Fruit fly (Drosophila melanogaster) whole organism, prepupa: ENCODE data around the gene RhoGDI.

ENCODE experiments used
- CG10631 ChIP-seq: fragments of 200-800 bp; sonication (Bioruptor generic); optimal IDR thresholded peaks from 2 replicates; lab custom pipeline; 2016; ENCODE audit warnings: missing biosample characterization, missing genetic modification characterization
- CG10669 ChIP-seq: fragments of 200-800 bp; sonication (Bioruptor generic); optimal IDR thresholded peaks from 3 replicates; lab custom pipeline; 2018; ENCODE audit warnings: missing biosample characterization, mild to moderate bottlenecking, missing genetic modification characterization, moderate library complexity
- CG11294 ChIP-seq: fragments of 200-800 bp; sonication (Bioruptor generic); IDR thresholded peaks from 2 replicates; pipeline ENCODE4 v1.3.6; 2022; ENCODE audit warnings: missing biosample characterization, missing genetic modification characterization
- CG11902 ChIP-seq: fragments of 200-800 bp; sonication (Bioruptor generic); optimal IDR thresholded peaks from 3 replicates; lab custom pipeline; 2016; ENCODE audit warnings: missing biosample characterization, missing genetic modification characterization
- CG15336 ChIP-seq: fragments of 200-800 bp; sonication (Bioruptor generic); IDR thresholded peaks from 2 replicates; pipeline ENCODE4 v1.3.6; 2022; ENCODE audit warnings: missing biosample characterization, missing genetic modification characterization
- CG16779 ChIP-seq: fragments of 200-800 bp; sonication (Bioruptor generic); optimal IDR thresholded peaks from 3 replicates; lab custom pipeline; 2017; ENCODE audit warnings: missing biosample characterization, mild to moderate bottlenecking, missing genetic modification characterization
- CG31627 ChIP-seq: fragments of 200-800 bp; sonication (Bioruptor generic); optimal IDR thresholded peaks from 3 replicates; lab custom pipeline; 2016; ENCODE audit warnings: missing biosample characterization, missing genetic modification characterization
- CG32006 ChIP-seq: fragments of 200-800 bp; sonication (Bioruptor generic); optimal IDR thresholded peaks from 3 replicates; lab custom pipeline; 2017; ENCODE audit warnings: missing biosample characterization, mild to moderate bottlenecking, missing genetic modification characterization
- CG34406 ChIP-seq: fragments of 200-800 bp; sonication (Bioruptor generic); optimal IDR thresholded peaks from 3 replicates; lab custom pipeline; 2016; ENCODE audit warnings: missing biosample characterization, missing genetic modification characterization
- CG4318 ChIP-seq: fragments of 200-800 bp; sonication (Bioruptor generic); optimal IDR thresholded peaks from 3 replicates; lab custom pipeline; 2017; ENCODE audit warnings: missing biosample characterization, mild to moderate bottlenecking, missing genetic modification characterization
- CG6163 ChIP-seq: fragments of 200-800 bp; sonication (Bioruptor generic); IDR thresholded peaks from 3 replicates; pipeline ENCODE4 v1.3.6; 2022; ENCODE audit warnings: missing biosample characterization, missing genetic modification characterization
- CG6276 ChIP-seq: fragments of 200-800 bp; sonication (Bioruptor generic); optimal IDR thresholded peaks from 2 replicates; lab custom pipeline; 2017; ENCODE audit warnings: missing biosample characterization, mild to moderate bottlenecking, missing genetic modification characterization
- CG6808 ChIP-seq: fragments of 200-800 bp; sonication (Bioruptor generic); optimal IDR thresholded peaks from 3 replicates; lab custom pipeline; 2017; ENCODE audit warnings: missing biosample characterization, missing genetic modification characterization, mild to moderate bottlenecking, moderate library complexity, missing genetic modification reagents
- CG7368 ChIP-seq: fragments of 200-800 bp; sonication (Bioruptor generic); optimal IDR thresholded peaks from 3 replicates; lab custom pipeline; 2016; ENCODE audit warnings: missing biosample characterization, missing genetic modification characterization
- CG8119 ChIP-seq: fragments of 200-800 bp; sonication (Bioruptor generic); IDR thresholded peaks from 3 replicates; pipeline ENCODE4 v1.3.6; 2022; ENCODE audit warnings: missing biosample characterization, missing genetic modification characterization
- CG8632 ChIP-seq: fragments of 200-800 bp; sonication (Bioruptor generic); optimal IDR thresholded peaks from 3 replicates; lab custom pipeline; 2016; ENCODE audit warnings: missing biosample characterization, missing genetic modification characterization
- CG9139 ChIP-seq: fragments of 200-800 bp; sonication (Bioruptor generic); optimal IDR thresholded peaks from 3 replicates; lab custom pipeline; 2017; ENCODE audit warnings: missing biosample characterization, mild to moderate bottlenecking, missing genetic modification characterization
- Eip75B ChIP-seq: fragments of 200-800 bp; sonication (Bioruptor generic); optimal IDR thresholded peaks from 3 replicates; lab custom pipeline; 2016; ENCODE audit warnings: missing biosample characterization, missing genetic modification characterization
- Eip78C ChIP-seq: fragments of 200-800 bp; sonication (Bioruptor generic); peaks from one replicate; lab custom pipeline; 2016; ENCODE audit warnings: missing biosample characterization, missing genetic modification characterization
- Eip93F ChIP-seq: fragments of 200-800 bp; sonication (Bioruptor generic); optimal IDR thresholded peaks from 2 replicates; lab custom pipeline; 2016; ENCODE audit warnings: missing biosample characterization, mild to moderate bottlenecking, missing genetic modification characterization
- Gug ChIP-seq: fragments of 200-800 bp; sonication (Bioruptor generic); IDR thresholded peaks from 2 replicates; pipeline ENCODE4 v1.3.6; 2022; ENCODE audit warnings: missing biosample characterization, missing genetic modification characterization
- Hr38 ChIP-seq: sonication (Bioruptor generic); optimal IDR thresholded peaks from 2 replicates; lab custom pipeline; 2016; ENCODE audit warnings: missing biosample characterization, missing genetic modification characterization
- Hr39 ChIP-seq: fragments of 200-800 bp; sonication (Bioruptor generic); optimal IDR thresholded peaks from 2 replicates; lab custom pipeline; 2016; ENCODE audit warnings: missing biosample characterization, missing genetic modification characterization
- Hr4 ChIP-seq: fragments of 200-800 bp; sonication (Bioruptor generic); optimal IDR thresholded peaks from 3 replicates; lab custom pipeline; 2016; ENCODE audit warnings: missing biosample characterization, missing genetic modification characterization
- Met ChIP-seq: fragments of 200-800 bp; sonication (Bioruptor generic); optimal IDR thresholded peaks from 3 replicates; lab custom pipeline; 2016; ENCODE audit warnings: missing biosample characterization, missing genetic modification characterization
- OdsH ChIP-seq: fragments of 200-800 bp; sonication (Bioruptor generic); optimal IDR thresholded peaks from 3 replicates; lab custom pipeline; 2016; ENCODE audit warnings: missing biosample characterization, missing genetic modification characterization
- Sox14 ChIP-seq: fragments of 200-800 bp; sonication (Bioruptor generic); optimal IDR thresholded peaks from 3 replicates; lab custom pipeline; 2016; ENCODE audit warnings: missing biosample characterization, missing genetic modification characterization
- Sox15 ChIP-seq: fragments of 200-800 bp; sonication (Bioruptor generic); optimal IDR thresholded peaks from 3 replicates; lab custom pipeline; 2016; ENCODE audit warnings: missing biosample characterization, missing genetic modification characterization
- achi ChIP-seq: fragments of 200-800 bp; sonication (Bioruptor generic); optimal IDR thresholded peaks from 3 replicates; lab custom pipeline; 2016; ENCODE audit warnings: missing biosample characterization, missing genetic modification characterization
- cyc ChIP-seq: fragments of 200-800 bp; sonication (Bioruptor generic); optimal IDR thresholded peaks from 3 replicates; lab custom pipeline; 2016; ENCODE audit warnings: missing biosample characterization, missing genetic modification characterization
- dsx ChIP-seq: fragments of 200-800 bp; optimal IDR thresholded peaks from 3 replicates; lab custom pipeline; 2019; ENCODE audit warnings: missing biosample characterization, mild to moderate bottlenecking, missing genetic modification characterization, moderate library complexity; ENCODE audit not compliant: poor library complexity, severe bottlenecking
- esn ChIP-seq: fragments of 200-800 bp; sonication (Bioruptor generic); optimal IDR thresholded peaks from 2 replicates; lab custom pipeline; 2016; ENCODE audit warnings: missing biosample characterization, mild to moderate bottlenecking, missing genetic modification characterization, moderate library complexity
- fd59A ChIP-seq: fragments of 200-800 bp; sonication (Bioruptor generic); optimal IDR thresholded peaks from 2 replicates; lab custom pipeline; 2017; ENCODE audit warnings: missing biosample characterization, mild to moderate bottlenecking, missing genetic modification characterization, missing genetic modification reagents
- fkh ChIP-seq: fragments of 200-800 bp; sonication (Bioruptor generic); optimal IDR thresholded peaks from 3 replicates; lab custom pipeline; 2017; ENCODE audit warnings: missing biosample characterization, mild to moderate bottlenecking, missing genetic modification characterization, moderate library complexity
- pdm3 ChIP-seq: fragments of 200-800 bp; sonication (Bioruptor generic); optimal IDR thresholded peaks from 3 replicates; lab custom pipeline; 2016; ENCODE audit warnings: missing biosample characterization, missing genetic modification characterization
- salr ChIP-seq, 2 experiments: fragments of 200-800 bp; sonication (Bioruptor generic); optimal IDR thresholded peaks; 3 replicates each; lab custom pipeline; 2016 to 2018; ENCODE audit warnings: missing biosample characterization in 2 of 2, missing genetic modification characterization in 2 of 2, mild to moderate bottlenecking in 1 of 2
- ss ChIP-seq, 2 experiments: fragments of 200-800 bp; sonication (Bioruptor generic); optimal IDR thresholded peaks; 2 replicates in 1 of 2; 3 replicates in 1 of 2; lab custom pipeline; 2017 to 2018; ENCODE audit warnings: mild to moderate bottlenecking in 2 of 2, missing biosample characterization in 2 of 2, missing genetic modification characterization in 2 of 2, moderate library complexity in 1 of 2
- svp ChIP-seq: fragments of 200-800 bp; sonication (Bioruptor generic); peaks from one replicate; lab custom pipeline; 2016; ENCODE audit warnings: missing biosample characterization, missing genetic modification characterization
- topi ChIP-seq: fragments of 200-800 bp; sonication (Bioruptor generic); optimal IDR thresholded peaks from 3 replicates; lab custom pipeline; 2016; ENCODE audit warnings: missing biosample characterization, missing genetic modification characterization
- vri ChIP-seq: fragments of 200-800 bp; sonication (Bioruptor generic); optimal IDR thresholded peaks from 3 replicates; lab custom pipeline; 2016; ENCODE audit warnings: missing biosample characterization, mild to moderate bottlenecking, missing genetic modification characterization

RhoGDI gene

DNA sequence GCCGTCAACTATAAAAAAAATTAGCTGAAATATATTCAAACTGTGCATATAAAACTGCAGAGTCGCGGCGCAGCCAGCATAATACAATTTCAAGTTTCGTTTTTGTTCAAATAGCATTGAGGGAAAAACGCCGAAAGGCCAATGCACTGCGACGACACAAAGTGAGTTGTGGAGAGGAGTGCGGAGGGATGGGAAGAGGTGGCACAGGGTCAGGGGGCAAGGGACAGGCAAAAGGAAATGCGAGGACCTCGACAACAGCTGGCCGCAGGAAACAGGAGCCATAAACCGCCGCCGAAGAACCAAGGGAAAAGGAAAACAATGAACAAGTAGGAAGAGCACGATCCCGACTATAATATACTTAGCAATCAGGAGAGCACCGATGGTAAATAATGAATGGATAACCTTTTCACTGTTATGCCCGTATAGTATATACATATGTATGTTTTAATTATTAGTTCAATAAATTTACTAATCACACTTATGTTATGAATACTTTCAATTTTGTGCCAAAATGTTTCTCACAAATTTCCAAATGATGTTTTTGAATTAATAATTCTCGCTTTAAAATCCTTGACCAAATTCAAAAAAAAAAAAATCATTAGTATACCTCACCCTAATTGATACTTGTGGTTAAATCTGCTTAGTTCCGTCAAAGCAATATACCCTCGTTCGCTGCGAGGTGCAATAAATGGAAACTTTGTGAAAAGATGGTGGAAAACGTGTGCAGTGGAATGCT lies 29.8 kb upstream of the RhoGDI start (continued):
- TF ChIP-seq CG6808 (GFP tag; lab: Kevin White, UChicago), result peak; percentile 35
- TF ChIP-seq Met (GFP tag; lab: Kevin White, UChicago), result peak; percentile 36
- TF ChIP-seq Sox15 (GFP tag; lab: Kevin White, UChicago), result peak; percentile 12
- peak; percentile 1 for TF ChIP-seq CG31627 (GFP tag; lab: Kevin White, UChicago)
- TF ChIP-seq Hr38 (GFP tag; lab: Kevin White, UChicago), result no peak
- peak; percentile 35 for TF ChIP-seq Sox14
- TF ChIP-seq pdm3, result peak; percentile 55
- peak; percentile 38 for TF ChIP-seq CG15336 (GFP tag; lab: Robert Waterston, UW)
- TF ChIP-seq CG32006, result peak; percentile 80
- TF ChIP-seq CG10669, result peak; percentile 50
- no peak; the same call in 2 of the 3 replicates for TF ChIP-seq CG8119 (GFP tag; lab: Robert Waterston, UW)
- TF ChIP-seq CG11902 (GFP tag; lab: Kevin White, UChicago), result no peak
- TF ChIP-seq cyc, result peak; percentile 16
- no peak for TF ChIP-seq CG9139 (GFP tag; lab: Kevin White, UChicago)
- TF ChIP-seq fd59A (GFP tag; lab: Kevin White, UChicago), result peak; percentile 50
- no peak for TF ChIP-seq CG11294 (GFP tag; lab: Robert Waterston, UW)
- TF ChIP-seq CG10631 (GFP tag; lab: Kevin White, UChicago), result peak; percentile 70
- TF ChIP-seq CG34406 (GFP tag; lab: Kevin White, UChicago), result peak; percentile 26
- peak; percentile 15 for TF ChIP-seq topi (GFP tag; lab: Kevin White, UChicago)
- peak; percentile 40 for TF ChIP-seq CG8632 (GFP tag; lab: Kevin White, UChicago)

DNA sequence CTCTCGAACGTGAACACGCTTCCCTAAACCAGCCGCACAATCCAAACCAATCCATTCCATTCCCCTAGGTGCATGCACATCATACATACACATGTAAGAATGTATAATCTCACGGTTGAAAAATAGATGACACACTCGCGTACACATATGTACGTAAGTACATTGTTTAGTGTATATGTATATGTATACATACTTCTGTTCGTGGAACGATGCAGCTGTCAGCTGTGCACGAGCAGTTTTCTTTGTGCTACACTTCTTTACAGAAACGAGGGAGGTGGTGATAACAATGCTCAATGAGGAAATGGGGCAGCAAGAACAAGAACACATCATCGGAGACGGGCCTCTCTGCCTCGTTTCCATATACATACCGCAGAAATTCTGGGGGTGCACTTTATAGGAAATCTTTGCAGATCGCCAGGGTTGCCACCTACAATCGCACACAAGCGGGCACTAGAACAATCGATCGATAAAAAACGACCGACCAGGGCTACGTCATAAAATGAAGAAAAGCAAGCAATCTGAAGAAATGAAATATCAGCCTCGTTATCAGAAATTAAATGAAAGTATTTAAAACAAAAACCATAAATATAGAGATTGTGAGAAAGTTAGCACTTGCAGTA lies 29.1 kb upstream of the RhoGDI start:
- TF ChIP-seq CG6163 (GFP tag; lab: Robert Waterston, UW) (peak; percentile 18; the same call in 1 of the 3 replicates), topi (GFP tag; lab: Kevin White, UChicago) (no peak), Eip75B (GFP tag; lab: Kevin White, UChicago) (peak; percentile 18), fkh (GFP tag; lab: Kevin White, UChicago) (peak; percentile 7), Met (GFP tag; lab: Kevin White, UChicago) (peak; percentile 7), Eip78C (GFP tag; lab: Kevin White, UChicago) (peak; percentile 62), CG11902 (GFP tag; lab: Kevin White, UChicago) (no peak), CG10631 (GFP tag; lab: Kevin White, UChicago) (peak; percentile 3), OdsH (peak; percentile 15), achi (GFP tag; lab: Kevin White, UChicago) (no peak), vri (GFP tag; lab: Kevin White, UChicago) (peak; percentile 46), Sox14 (peak; percentile 73), Sox15 (GFP tag; lab: Kevin White, UChicago) (no peak), CG32006 (peak; percentile 32), svp (peak; percentile 63), ss (GFP tag; optimal IDR thresholded peaks at IDR 0.05; lab: Kevin White, UChicago) (peak; percentile 25 to 67), dsx (GFP tag; lab: Kevin White, UChicago) (peak; percentile 38)

DNA sequence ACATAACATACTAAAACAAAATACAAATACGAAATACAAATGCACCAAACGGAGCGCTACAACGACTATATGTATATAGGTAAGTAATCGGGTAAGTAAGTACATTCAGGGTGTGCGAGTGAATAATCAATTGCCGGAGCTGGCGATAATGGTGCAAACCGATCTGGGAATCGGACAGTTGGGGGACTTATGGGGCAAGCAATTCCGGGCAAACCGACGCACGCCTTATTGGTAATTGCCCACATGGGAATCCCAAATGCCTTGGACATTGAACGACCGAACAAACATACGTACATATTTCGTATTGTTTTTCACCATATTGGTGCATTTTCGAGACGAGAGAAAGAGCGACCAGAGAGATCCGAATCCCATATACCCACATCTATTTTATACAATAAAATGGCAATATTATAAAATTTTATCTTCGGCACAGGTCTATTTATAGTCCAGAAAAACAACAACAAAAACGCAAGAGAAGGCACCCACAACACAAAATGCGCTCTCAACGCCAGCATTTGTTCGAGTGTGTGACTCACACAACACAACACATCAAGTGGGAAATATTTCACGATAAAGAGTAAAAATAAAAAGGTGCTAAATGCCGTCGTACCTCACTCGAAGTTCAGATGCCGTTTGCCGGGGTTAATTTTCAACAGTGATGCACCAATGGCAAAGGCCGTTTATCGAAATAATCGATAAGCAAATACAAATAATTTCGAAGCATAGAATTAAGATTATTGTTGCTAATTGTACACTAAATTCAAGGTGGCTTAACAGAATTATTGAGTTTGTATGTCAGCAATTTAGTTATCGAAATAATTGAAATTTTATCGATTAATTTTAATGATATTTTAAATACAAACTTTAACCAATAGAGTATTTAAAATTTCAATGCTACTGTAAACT lies 28.1 kb upstream of the RhoGDI start:
- peak; percentile 70 for TF ChIP-seq Eip93F (GFP tag; lab: Kevin White, UChicago)
- no peak for TF ChIP-seq Hr38 (GFP tag; lab: Kevin White, UChicago)
- peak; percentile 15 for TF ChIP-seq CG16779 (tag; lab: Kevin White, UChicago)
- TF ChIP-seq CG6276 (GFP tag; lab: Kevin White, UChicago), result no peak
- TF ChIP-seq Met (GFP tag; lab: Kevin White, UChicago), result peak; percentile 26
- TF ChIP-seq CG9139 (GFP tag; lab: Kevin White, UChicago), result no peak
- TF ChIP-seq CG31627 (GFP tag; lab: Kevin White, UChicago), result peak; percentile 27
- TF ChIP-seq Hr4 (GFP tag; lab: Kevin White, UChicago), result no peak
- peak; percentile 12 for TF ChIP-seq Hr39 (GFP tag; lab: Kevin White, UChicago)
- TF ChIP-seq svp, result peak; percentile 71
- TF ChIP-seq vri (GFP tag; lab: Kevin White, UChicago), result peak; percentile 52
- TF ChIP-seq CG32006, result no peak
- peak; percentile 26 for TF ChIP-seq esn
- no peak for TF ChIP-seq fd59A (GFP tag; lab: Kevin White, UChicago)
- TF ChIP-seq OdsH, result no peak
- no peak for TF ChIP-seq topi (GFP tag; lab: Kevin White, UChicago)
- TF ChIP-seq ss (GFP tag; optimal IDR thresholded peaks at IDR 0.05; lab: Kevin White, UChicago), result peak in 1 of 2 experiments; percentile 30
- no peak for TF ChIP-seq CG4318
- TF ChIP-seq Gug (GFP tag; lab: Robert Waterston, UW), result no peak
- no peak for TF ChIP-seq CG15336 (GFP tag; lab: Robert Waterston, UW)
- TF ChIP-seq Eip78C (GFP tag; lab: Kevin White, UChicago), result peak; percentile 13
- no peak for TF ChIP-seq CG7368 (GFP tag; lab: Kevin White, UChicago)
- TF ChIP-seq CG34406 (GFP tag; lab: Kevin White, UChicago), result no peak
- TF ChIP-seq salr (GFP tag; optimal IDR thresholded peaks at IDR 0.05; lab: Kevin White, UChicago), result no peak
